Worm (Caenorhabditis elegans): ENCODE data around the gene dop-3.

- TF ChIP-seq cey-2 (tag; optimal IDR thresholded peaks at IDR 0.05; ENCODE audit: borderline replicate concordance, insufficient read depth), result no peak
- no peak for TF ChIP-seq D1046.2 (GFP tag; IDR thresholded peaks at IDR 0.05)
- no peak for TF ChIP-seq nhr-25 (tag; optimal IDR thresholded peaks at IDR 0.05; ENCODE audit: borderline replicate concordance, insufficient read depth)
- TF ChIP-seq lir-3 (tag; optimal IDR thresholded peaks at IDR 0.05), result no peak
- TF ChIP-seq lsy-2 (tag; optimal IDR thresholded peaks at IDR 0.05), result no peak
- no peak for TF ChIP-seq mxl-3 (GFP tag; optimal IDR thresholded peaks at IDR 0.05)
- TF ChIP-seq nhr-237 (tag; optimal IDR thresholded peaks at IDR 0.05), result no peak
- TF ChIP-seq ama-1 (optimal IDR thresholded peaks at IDR 0.05), result no peak
- TF ChIP-seq dmd-6 (GFP tag; IDR thresholded peaks at IDR 0.05), result no peak
- TF ChIP-seq aly-2 (tag; optimal IDR thresholded peaks at IDR 0.05), result no peak
- TF ChIP-seq unc-39 (tag; optimal IDR thresholded peaks at IDR 0.05), result no peak
- TF ChIP-seq hmg-1.1 (GFP tag; IDR thresholded peaks at IDR 0.05), result no peak
Measured at ce11 chrX:6552806-6553337, 16.7 kb downstream of the dop-3 start, which contains the start of gene svh-2.

Data from whole organism, L4 larva.